Worm (Caenorhabditis elegans): Measurements from ENCODE around the gene F43C11.2.

DNA sequence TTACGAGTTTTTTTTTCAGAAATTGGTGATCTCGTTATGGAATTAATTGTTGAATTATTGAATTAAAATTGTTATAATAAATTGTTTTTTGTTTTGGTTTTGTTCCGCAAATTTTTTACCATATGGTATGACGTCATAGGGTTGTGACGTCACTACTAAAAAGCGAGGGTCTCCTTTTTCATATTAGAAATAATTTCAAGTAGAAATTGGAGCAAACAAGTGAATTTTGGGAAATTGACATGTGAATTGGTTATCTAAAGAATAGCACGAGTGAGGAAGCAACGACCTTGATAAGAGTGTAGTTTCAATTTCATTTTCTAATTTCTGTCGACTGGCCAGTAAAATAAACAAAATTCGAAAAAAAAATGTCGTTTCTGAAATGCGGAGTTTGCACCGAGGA, 19.0 kb upstream of the F43C11.2 start, which contains the start of gene F43C11.7:
- no peak for TF ChIP-seq ama-1 (optimal IDR thresholded peaks at IDR 0.05)
- TF ChIP-seq nhr-232 (tag; optimal IDR thresholded peaks at IDR 0.05) = no peak
- no peak for TF ChIP-seq fkh-10 (GFP tag; optimal IDR thresholded peaks at IDR 0.05)
- TF ChIP-seq rnt-1 (tag; optimal IDR thresholded peaks at IDR 0.05) = no peak
- no peak for TF ChIP-seq C38D4.7 (GFP tag; optimal IDR thresholded peaks at IDR 0.05)
- no peak for TF ChIP-seq pha-4 (tag; optimal IDR thresholded peaks at IDR 0.05)
